Worm (Caenorhabditis elegans) whole organism, L2 larva: ENCODE measurements around the gene pnc-1.

Experiments
- ama-1 ChIP-seq: fragments of 150-350 bp; optimal IDR thresholded peaks from 2 replicates; lab custom pipeline; 2018; ENCODE audit warnings: inconsistent platforms
- ceh-16 ChIP-seq: fragments of 150-350 bp; optimal IDR thresholded peaks from 2 replicates; lab custom pipeline; 2014; ENCODE audit warnings: missing biosample characterization, missing genetic modification characterization
- ceh-82 ChIP-seq: fragments of 150-350 bp; optimal IDR thresholded peaks from 2 replicates; lab custom pipeline; 2014; ENCODE audit warnings: missing biosample characterization, missing genetic modification characterization
- lin-13 ChIP-seq: fragments of 150-350 bp; optimal IDR thresholded peaks from 2 replicates; lab custom pipeline; 2014; ENCODE audit warnings: missing biosample characterization, missing genetic modification reagents, missing genetic modification characterization
- mab-5 ChIP-seq: fragments of 150-350 bp; optimal IDR thresholded peaks from 2 replicates; lab custom pipeline; 2014; ENCODE audit warnings: missing biosample characterization, missing genetic modification characterization
- nhr-10 ChIP-seq: sonication (generic microtip); optimal IDR thresholded peaks from 2 replicates; lab custom pipeline; 2017; ENCODE audit warnings: missing biosample characterization, missing genetic modification characterization
- nhr-11 ChIP-seq: fragments of 150-350 bp; optimal IDR thresholded peaks from 2 replicates; lab custom pipeline; 2014; ENCODE audit warnings: missing biosample characterization, missing genetic modification characterization
- nhr-237 ChIP-seq: fragments of 150-350 bp; optimal IDR thresholded peaks from 2 replicates; lab custom pipeline; 2014; ENCODE audit warnings: missing biosample characterization, missing genetic modification characterization
- skn-1 ChIP-seq: sonication (generic microtip); optimal IDR thresholded peaks from 2 replicates; lab custom pipeline; 2017; ENCODE audit warnings: missing biosample characterization, missing genetic modification characterization
- snpc-4 ChIP-seq: fragments of 150-350 bp; optimal IDR thresholded peaks from 2 replicates; lab custom pipeline; 2014; ENCODE audit warnings: missing biosample characterization, missing genetic modification characterization
- unc-39 ChIP-seq: fragments of 150-350 bp; optimal IDR thresholded peaks from 2 replicates; lab custom pipeline; 2014; ENCODE audit warnings: missing biosample characterization, missing genetic modification characterization
- unc-55 ChIP-seq: fragments of 150-350 bp; sonication (generic microtip); optimal IDR thresholded peaks from 3 replicates; lab custom pipeline; 2014; ENCODE audit warnings: missing biosample characterization, missing genetic modification reagents, missing genetic modification characterization
- unc-62 ChIP-seq: fragments of 150-350 bp; optimal IDR thresholded peaks from 2 replicates; lab custom pipeline; 2014; ENCODE audit warnings: missing biosample characterization, missing genetic modification reagents, missing genetic modification characterization

DNA sequence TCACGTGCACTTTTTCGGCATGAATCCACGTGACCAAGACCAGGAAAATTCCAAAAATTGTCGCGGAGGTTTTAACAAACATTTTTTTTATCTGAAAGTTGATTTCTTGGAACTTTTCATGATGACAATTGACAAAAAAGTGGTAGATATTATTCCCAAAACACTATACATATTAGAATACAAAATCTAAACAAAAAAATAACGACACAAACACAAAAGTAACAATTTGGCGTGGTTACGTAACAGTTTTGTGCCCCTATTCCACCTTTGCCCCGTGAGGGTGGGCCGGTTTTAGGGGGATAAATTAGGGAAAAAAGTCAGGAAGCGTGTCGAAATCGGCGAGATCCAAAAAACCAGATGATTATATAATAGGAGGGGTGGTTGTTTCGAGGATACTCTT lies 26.5 kb upstream of the pnc-1 start, which contains the start of gene gegf-1:
- no peak for TF ChIP-seq unc-62 (GFP tag; lab: Kevin White, UChicago)
- no peak for TF ChIP-seq ceh-16 (tag; lab: Kevin White, UChicago)
- TF ChIP-seq snpc-4 (tag; lab: Kevin White, UChicago), result no peak
- TF ChIP-seq unc-39 (tag; lab: Kevin White, UChicago), result no peak
- TF ChIP-seq unc-55 (GFP tag; lab: Kevin White, UChicago), result no peak
- no peak for TF ChIP-seq skn-1 (tag; lab: Kevin White, UChicago)
- no peak for TF ChIP-seq nhr-237 (tag; lab: Kevin White, UChicago)
- no peak for TF ChIP-seq nhr-11
- TF ChIP-seq ceh-82, result no peak
- no peak for TF ChIP-seq ama-1
- TF ChIP-seq nhr-10 (tag; lab: Kevin White, UChicago), result no peak
- no peak for TF ChIP-seq lin-13 (GFP tag; lab: Kevin White, UChicago)
- no peak for TF ChIP-seq mab-5 (tag; lab: Kevin White, UChicago)
